Fruit fly (Drosophila melanogaster): ENCODE results near the gene CG7044.

CG7044 gene

dm6 chr3R:21096532-21097143 is 4.9 kb downstream of the CG7044 start (continued):
- TF ChIP-seq crol (GFP tag; IDR thresholded peaks at IDR 0.05) (peak; percentile 13; the same call in 1 of the 2 replicates), CG7271 (tag; optimal IDR thresholded peaks at IDR 0.05) (no peak), scrt (GFP tag; optimal IDR thresholded peaks at IDR 0.05) (no peak), vnd (GFP tag; IDR thresholded peaks at IDR 0.05; ENCODE audit: partially characterized antibody) (no peak), pfk (GFP tag; optimal IDR thresholded peaks at IDR 0.05) (no peak), tna (GFP tag; IDR thresholded peaks at IDR 0.05; ENCODE audit: partially characterized antibody) (no peak), sim (GFP tag; IDR thresholded peaks at IDR 0.05) (no peak), Spps (tag; optimal IDR thresholded peaks at IDR 0.05) (no peak), CG7963 (GFP tag; IDR thresholded peaks at IDR 0.05; ENCODE audit: partially characterized antibody) (no peak), Dll (GFP tag; IDR thresholded peaks at IDR 0.05; ENCODE audit: partially characterized antibody) (peak; percentile 42; the same call in 1 of the 4 replicates), chn (GFP tag; optimal IDR thresholded peaks at IDR 0.05) (peak; percentile 27), CG43689 (GFP tag; IDR thresholded peaks at IDR 0.05) (no peak), CG9876 (GFP tag; optimal IDR thresholded peaks at IDR 0.05) (no peak), phol (tag; optimal IDR thresholded peaks at IDR 0.05) (no peak), grau (tag; optimal IDR thresholded peaks at IDR 0.05) (no peak), pros (GFP tag; optimal IDR thresholded peaks at IDR 0.05) (peak; percentile 51), Bgb (GFP tag; IDR thresholded peaks at IDR 0.05; ENCODE audit: partially characterized antibody) (no peak), CG3995 (GFP tag; optimal IDR thresholded peaks at IDR 0.05) (no peak), CoRest (tag; optimal IDR thresholded peaks at IDR 0.05) (no peak), jing (GFP tag; optimal IDR thresholded peaks at IDR 0.05) (no peak), chm (GFP tag; IDR thresholded peaks at IDR 0.05) (no peak), H2.0 (GFP tag; IDR thresholded peaks at IDR 0.05) (no peak), CG1603 (tag; optimal IDR thresholded peaks at IDR 0.05) (no peak), prd (optimal IDR thresholded peaks at IDR 0.05) (no peak), prd (GFP tag; IDR thresholded peaks at IDR 0.05) (no peak), MBD-R2 (GFP tag; IDR thresholded peaks at IDR 0.05) (0 out of 2 replicates have a peak, but pooled peaks have one; percentile 10), Blimp-1 (GFP tag; optimal IDR thresholded peaks at IDR 0.05) (no peak), Jarid2 (GFP tag; optimal IDR thresholded peaks at IDR 0.05) (no peak), CG10321 (GFP tag; IDR thresholded peaks at IDR 0.05) (no peak), sr (GFP tag; IDR thresholded peaks at IDR 0.05) (0 out of 3 replicates have a peak, but pooled peaks have one; percentile 11), Scr (GFP tag; IDR thresholded peaks at IDR 0.05; ENCODE audit: partially characterized antibody) (0 out of 2 replicates have a peak, but pooled peaks have one; percentile 6), nerfin-1 (tag; optimal IDR thresholded peaks at IDR 0.05) (peak; percentile 30), onecut (GFP tag; IDR thresholded peaks at IDR 0.05) (peak; percentile 87), CG10462 (GFP tag; optimal IDR thresholded peaks at IDR 0.05) (no peak), Optix (GFP tag; IDR thresholded peaks at IDR 0.05) (no peak), CG10366 (GFP tag; IDR thresholded peaks at IDR 0.05) (no peak)

DNA sequence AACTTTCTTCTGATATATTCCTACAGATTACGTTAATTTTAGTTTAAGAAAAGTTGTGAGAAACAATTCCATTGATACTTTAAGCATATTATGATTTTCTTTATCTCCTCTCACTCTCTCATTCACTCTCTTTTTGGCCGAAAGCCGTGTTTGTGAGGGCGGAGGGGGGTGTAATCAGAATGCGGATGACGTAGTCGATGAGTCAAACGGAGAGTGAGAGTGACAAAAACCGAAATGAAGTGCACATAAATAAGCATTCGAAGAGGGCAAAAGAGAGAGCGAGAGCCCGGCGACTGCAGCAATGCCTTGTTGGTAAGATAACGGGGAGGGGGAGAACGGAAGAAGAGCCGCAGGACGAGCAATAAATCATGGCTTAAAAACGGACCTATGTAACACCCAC is 7.2 kb downstream of the CG7044 start:
- TF ChIP-seq kay (GFP tag; optimal IDR thresholded peaks at IDR 0.05) = peak; percentile 33
- no peak for TF ChIP-seq org-1 (GFP tag; optimal IDR thresholded peaks at IDR 0.05)
- peak; percentile 87 for TF ChIP-seq crol (GFP tag; IDR thresholded peaks at IDR 0.05)
- peak; percentile 93 for TF ChIP-seq Blimp-1 (GFP tag; optimal IDR thresholded peaks at IDR 0.05)
- TF ChIP-seq CG10431 (GFP tag; optimal IDR thresholded peaks at IDR 0.05) = no peak
- TF ChIP-seq Trl (optimal IDR thresholded peaks at IDR 0.05) = peak; percentile 5 to 53
- TF ChIP-seq Trl (GFP tag; optimal IDR thresholded peaks at IDR 0.05) = no peak
